Fruit fly (Drosophila melanogaster) whole organism: ENCODE measurements around the gene pps.

ENCODE experiments used
- CG8478 ChIP-seq: fragments of >200 bp; optimal IDR thresholded peaks from 2 replicates; lab custom pipeline; 2018; ENCODE audit warnings: inconsistent platforms
- Dll ChIP-seq: fragments of >200 bp; optimal IDR thresholded peaks from 2 replicates; lab custom pipeline; 2017
- EcR ChIP-seq, 2 experiments: fragments of >200 bp; optimal IDR thresholded peaks; 2 replicates each; lab custom pipeline; 2017; ENCODE audit warnings: missing biosample characterization in 2 of 2, missing genetic modification characterization in 2 of 2, missing genetic modification reagents in 2 of 2
- pan ChIP-seq: fragments of >200 bp; optimal IDR thresholded peaks from 2 replicates; lab custom pipeline; 2017
- psq ChIP-seq: fragments of >200 bp; optimal IDR thresholded peaks from 2 replicates; lab custom pipeline; 2017

- TF ChIP-seq CG8478 (lab: Kevin White, UChicago) (no peak), Dll (lab: Kevin White, UChicago) (no peak), EcR (GFP tag; optimal IDR thresholded peaks at IDR 0.05; lab: Kevin White, UChicago) (no peak), psq (no peak), pan (lab: Kevin White, UChicago) (no peak)
Measured at dm6 chr3R:12365264-12365840, 48.3 kb upstream of the pps start, which contains the start of gene GstD10.
